Fruit fly (Drosophila melanogaster): ENCODE measurements around the gene FASN1.

Gene FASN1

dm6 chr2L:3086290-3086876 is 30.0 kb downstream of the FASN1 start (continued):
- TF ChIP-seq shn (GFP tag; optimal IDR thresholded peaks at IDR 0.05) (no peak), stwl (tag; optimal IDR thresholded peaks at IDR 0.05) (no peak), CG7786 (GFP tag; optimal IDR thresholded peaks at IDR 0.05) (peak; percentile 40), fu2 (GFP tag; optimal IDR thresholded peaks at IDR 0.05) (peak; percentile 23), pb (GFP tag; optimal IDR thresholded peaks at IDR 0.05) (peak; percentile 2), btn (GFP tag; optimal IDR thresholded peaks at IDR 0.05) (no peak), CG30020 (tag; optimal IDR thresholded peaks at IDR 0.05) (no peak), CG10543 (GFP tag; optimal IDR thresholded peaks at IDR 0.05) (peak; percentile 51), lbe (GFP tag; optimal IDR thresholded peaks at IDR 0.05) (no peak), usp (GFP tag; optimal IDR thresholded peaks at IDR 0.05) (no peak), p53 (GFP tag; optimal IDR thresholded peaks at IDR 0.05) (no peak), CG16815 (GFP tag; optimal IDR thresholded peaks at IDR 0.05) (peak; percentile 19), ham (GFP tag; IDR thresholded peaks at IDR 0.05) (no peak), aop (GFP tag; IDR thresholded peaks at IDR 0.05) (no peak), tx (GFP tag; optimal IDR thresholded peaks at IDR 0.05) (peak; percentile 18), gsb (GFP tag; IDR thresholded peaks at IDR 0.05) (peak; percentile 63), row (GFP tag; IDR thresholded peaks at IDR 0.05) (peak; percentile 80), H15 (GFP tag; IDR thresholded peaks at IDR 0.05) (peak; percentile 57; the same call in 2 of the 3 replicates), CG7271 (tag; optimal IDR thresholded peaks at IDR 0.05) (no peak), CG4328 (GFP tag; optimal IDR thresholded peaks at IDR 0.05) (no peak), rib (GFP tag; IDR thresholded peaks at IDR 0.05) (peak; percentile 68), exex (tag; optimal IDR thresholded peaks at IDR 0.05) (peak; percentile 32), CG17186 (GFP tag; optimal IDR thresholded peaks at IDR 0.05) (no peak), CG5180 (GFP tag; optimal IDR thresholded peaks at IDR 0.05) (peak; percentile 40), yki (optimal IDR thresholded peaks at IDR 0.05) (no peak), Hmr (GFP tag; optimal IDR thresholded peaks at IDR 0.05) (peak; percentile 76), dm (GFP tag; optimal IDR thresholded peaks at IDR 0.05) (no peak), cad (GFP tag; optimal IDR thresholded peaks at IDR 0.05) (no peak), nerfin-1 (tag; optimal IDR thresholded peaks at IDR 0.05) (peak; percentile 19), CG12155 (GFP tag; optimal IDR thresholded peaks at IDR 0.05) (peak; percentile 63), CG8944 (GFP tag; optimal IDR thresholded peaks at IDR 0.05) (peak; percentile 7), Side (GFP tag; optimal IDR thresholded peaks at IDR 0.05) (peak; percentile 25), ATbp (GFP tag; optimal IDR thresholded peaks at IDR 0.05) (peak; percentile 30), disco-r (GFP tag; optimal IDR thresholded peaks at IDR 0.05) (no peak), inv (GFP tag; IDR thresholded peaks at IDR 0.05; ENCODE audit: partially characterized antibody) (no peak), pnt (GFP tag; optimal IDR thresholded peaks at IDR 0.05) (peak; percentile 19), scrt (GFP tag; optimal IDR thresholded peaks at IDR 0.05) (peak; percentile 50), chn (GFP tag; optimal IDR thresholded peaks at IDR 0.05) (peak; percentile 37), CG17359 (tag; optimal IDR thresholded peaks at IDR 0.05) (peak; percentile 79), CG11247 (GFP tag; IDR thresholded peaks at IDR 0.05) (peak; percentile 41; the same call in 1 of the 2 replicates), zen2 (GFP tag; IDR thresholded peaks at IDR 0.05; ENCODE audit: partially characterized antibody) (no peak), CG4404 (GFP tag; IDR thresholded peaks at IDR 0.05) (no peak), CG15514 (GFP tag; optimal IDR thresholded peaks at IDR 0.05) (peak; percentile 66), bcd (GFP tag; optimal IDR thresholded peaks at IDR 0.05) (peak; percentile 72), ac (GFP tag; optimal IDR thresholded peaks at IDR 0.05) (no peak), CG1792 (GFP tag; optimal IDR thresholded peaks at IDR 0.05) (no peak), CG33557 (GFP tag; optimal IDR thresholded peaks at IDR 0.05) (no peak), tap (tag; optimal IDR thresholded peaks at IDR 0.05) (peak; percentile 66), CG15479 (GFP tag; optimal IDR thresholded peaks at IDR 0.05) (no peak), NFAT (GFP tag; IDR thresholded peaks at IDR 0.05) (peak; percentile 39; the same call in 1 of the 2 replicates), CG11093 (GFP tag; IDR thresholded peaks at IDR 0.05) (no peak)
